Worm (Caenorhabditis elegans): Measurements from ENCODE around the gene dylt-2.

ce11 chrX:8918792-8919191 is 21.2 kb downstream of the dylt-2 start:
- TF ChIP-seq ztf-23 (GFP tag; IDR thresholded peaks at IDR 0.05): no peak
- no peak for TF ChIP-seq T22C8.4 (GFP tag; IDR thresholded peaks at IDR 0.05)
- TF ChIP-seq ztf-29 (GFP tag; IDR thresholded peaks at IDR 0.05): no peak
- TF ChIP-seq klf-2 (GFP tag; conservative IDR thresholded peaks at IDR 0.05): no peak
- no peak for TF ChIP-seq med-1 (GFP tag; optimal IDR thresholded peaks at IDR 0.05; ENCODE audit: insufficient read depth)
- no peak for TF ChIP-seq tab-1 (GFP tag; IDR thresholded peaks at IDR 0.05)
- no peak for TF ChIP-seq flt-1 (GFP tag; IDR thresholded peaks at IDR 0.05)
- no peak for TF ChIP-seq cog-1 (tag; optimal IDR thresholded peaks at IDR 0.05)
- TF ChIP-seq ref-1 (GFP tag; conservative IDR thresholded peaks at IDR 0.05): no peak
